Fruit fly (Drosophila melanogaster) whole organism, wandering third instar larva: ENCODE data around the gene CG14563.

Experiments
- CrebA ChIP-seq: fragments of 200-800 bp; sonication (Bioruptor generic); optimal IDR thresholded peaks from 2 replicates; lab custom pipeline; 2016; ENCODE audit warnings: missing biosample characterization, mild to moderate bottlenecking, missing genetic modification characterization, borderline replicate concordance
- Hnf4 ChIP-seq: fragments of 200-800 bp; sonication (Bioruptor generic); optimal IDR thresholded peaks from 2 replicates; lab custom pipeline; 2016; ENCODE audit warnings: missing biosample characterization, mild to moderate bottlenecking, missing genetic modification characterization
- Mio ChIP-seq: sonication (Bioruptor generic); optimal IDR thresholded peaks from 2 replicates; lab custom pipeline; 2016; ENCODE audit warnings: missing biosample characterization, missing genetic modification characterization
- OdsH ChIP-seq: fragments of 200-800 bp; sonication (Bioruptor generic); optimal IDR thresholded peaks from 2 replicates; lab custom pipeline; 2016; ENCODE audit warnings: missing biosample characterization, mild to moderate bottlenecking, missing genetic modification characterization
- br ChIP-seq: fragments of 200-800 bp; sonication (Bioruptor generic); optimal IDR thresholded peaks from 2 replicates; lab custom pipeline; 2016; ENCODE audit warnings: missing biosample characterization, missing genetic modification characterization
- dmrt93B ChIP-seq: fragments of 200-800 bp; sonication (Bioruptor generic); optimal IDR thresholded peaks from 2 replicates; lab custom pipeline; 2018; ENCODE audit warnings: missing biosample characterization, mild to moderate bottlenecking, missing genetic modification characterization
- ey ChIP-seq: fragments of 200-800 bp; sonication (Bioruptor generic); optimal IDR thresholded peaks from 2 replicates; lab custom pipeline; 2016; ENCODE audit warnings: missing biosample characterization, missing genetic modification characterization
- lola ChIP-seq: fragments of >200 bp; optimal IDR thresholded peaks from 2 replicates; lab custom pipeline; 2017; ENCODE audit warnings: missing biosample characterization, missing genetic modification characterization
- pan ChIP-seq: fragments of >200 bp; optimal IDR thresholded peaks from 2 replicates; lab custom pipeline; 2017
- psq ChIP-seq: fragments of 200-800 bp; sonication (Bioruptor generic); optimal IDR thresholded peaks from 3 replicates; lab custom pipeline; 2017; ENCODE audit warnings: missing biosample characterization, mild to moderate bottlenecking, missing genetic modification characterization, moderate library complexity
- sage ChIP-seq: fragments of 200-800 bp; sonication (Bioruptor generic); optimal IDR thresholded peaks from 2 replicates; lab custom pipeline; 2016; ENCODE audit warnings: missing biosample characterization, mild to moderate bottlenecking, missing genetic modification characterization
- sv ChIP-seq: fragments of 200-800 bp; sonication (Bioruptor generic); optimal IDR thresholded peaks from 3 replicates; lab custom pipeline; 2016; ENCODE audit warnings: missing biosample characterization, missing genetic modification characterization
- usp ChIP-seq: fragments of >200 bp; optimal IDR thresholded peaks from 2 replicates; lab custom pipeline; 2017; ENCODE audit warnings: missing biosample characterization, missing genetic modification characterization

DNA sequence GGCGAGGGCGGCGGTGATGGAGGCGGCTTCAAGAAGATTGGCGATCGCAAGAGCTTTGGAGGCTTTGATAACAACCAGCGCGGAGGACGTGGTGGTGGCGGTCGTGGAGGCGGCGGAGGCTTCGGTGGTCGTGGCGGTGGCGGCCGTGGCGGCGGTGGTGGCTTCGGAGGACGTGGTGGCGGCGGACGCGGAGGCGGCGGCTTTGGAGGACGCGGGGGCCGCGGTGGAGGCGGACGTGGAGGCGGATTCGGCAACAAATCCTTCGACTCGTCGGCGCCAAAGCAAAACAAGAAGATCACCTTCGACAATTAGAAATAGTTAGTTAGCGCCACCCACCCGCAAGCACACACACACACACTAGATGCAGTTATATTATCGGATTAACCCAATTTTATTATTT lies 6.6 kb downstream of the CG14563 start:
- TF ChIP-seq usp (GFP tag; lab: Kevin White, UChicago) (no peak), Hnf4 (GFP tag; lab: Kevin White, UChicago) (no peak), dmrt93B (GFP tag; lab: Kevin White, UChicago) (no peak), lola (GFP tag; lab: Kevin White, UChicago) (no peak), sv (GFP tag; lab: Kevin White, UChicago) (no peak), sage (GFP tag; lab: Kevin White, UChicago) (no peak), Mio (GFP tag; lab: Kevin White, UChicago) (no peak), br (GFP tag; lab: Kevin White, UChicago) (no peak), psq (GFP tag; lab: Kevin White, UChicago) (no peak), OdsH (GFP tag; lab: Kevin White, UChicago) (no peak), ey (no peak), pan (no peak), CrebA (GFP tag; lab: Kevin White, UChicago) (no peak)
